Worm (Caenorhabditis elegans) whole organism, dauer: Measurements from ENCODE around the gene T12B3.3.

ENCODE experiments used
- unc-62 ChIP-seq: sonication (generic microtip); optimal IDR thresholded peaks from 2 replicates; lab custom pipeline; 2017; ENCODE audit warnings: missing biosample characterization, missing genetic modification reagents, missing genetic modification characterization

The T12B3.3 gene

ce11 chrIV:7390126-7390766 lies 15.3 kb downstream of the T12B3.3 start:
- no peak for TF ChIP-seq unc-62 (GFP tag; lab: Kevin White, UChicago)

- no peak for TF ChIP-seq unc-62 (GFP tag; lab: Kevin White, UChicago)
Measured at ce11 chrIV:7391534-7392343, 16.8 kb downstream of the T12B3.3 start.

ce11 chrIV:7393700-7394099 lies 18.8 kb downstream of the T12B3.3 start, which contains the start of gene pitr-1:
pitr-1 (plus strand) TSS chrIV:7394085.
- no peak for TF ChIP-seq unc-62 (GFP tag; lab: Kevin White, UChicago)

ce11 chrIV:7397507-7397906 lies 22.6 kb downstream of the T12B3.3 start:
- no peak for TF ChIP-seq unc-62 (GFP tag; lab: Kevin White, UChicago)

- no peak for TF ChIP-seq unc-62 (GFP tag; lab: Kevin White, UChicago)
Measured at ce11 chrIV:7400502-7401118, 25.7 kb downstream of the T12B3.3 start.

ce11 chrIV:7402077-7402476 lies 27.1 kb downstream of the T12B3.3 start:
- TF ChIP-seq unc-62 (GFP tag; lab: Kevin White, UChicago), result peak; percentile 26

- no peak for TF ChIP-seq unc-62 (GFP tag; lab: Kevin White, UChicago)
Measured at ce11 chrIV:7403422-7403821, 28.5 kb downstream of the T12B3.3 start.

- TF ChIP-seq unc-62 (GFP tag; lab: Kevin White, UChicago), result no peak
Measured at ce11 chrIV:7404934-7405632, 30.1 kb downstream of the T12B3.3 start, which contains the start of the genes C48A7.16 and egl-19. C48A7.16 (plus strand) TSS chrIV:7405477. egl-19 (plus strand) TSS chrIV:7405582.

ce11 chrIV:7406690-7407089 lies 31.7 kb downstream of the T12B3.3 start:
- TF ChIP-seq unc-62 (GFP tag; lab: Kevin White, UChicago), result no peak

ce11 chrIV:7407301-7407700 lies 32.4 kb downstream of the T12B3.3 start:
- TF ChIP-seq unc-62 (GFP tag; lab: Kevin White, UChicago), result no peak

- no peak for TF ChIP-seq unc-62 (GFP tag; lab: Kevin White, UChicago)
Measured at ce11 chrIV:7413573-7413972, 38.6 kb downstream of the T12B3.3 start.

ce11 chrIV:7414163-7414562 lies 39.2 kb downstream of the T12B3.3 start:
- TF ChIP-seq unc-62 (GFP tag; lab: Kevin White, UChicago), result no peak

ce11 chrIV:7418818-7419217 lies 43.9 kb downstream of the T12B3.3 start, which contains the start of gene B0496.6:
B0496.6 (plus strand) TSS chrIV:7419118.
- TF ChIP-seq unc-62 (GFP tag; lab: Kevin White, UChicago), result no peak

- TF ChIP-seq unc-62 (GFP tag; lab: Kevin White, UChicago), result no peak
Measured at ce11 chrIV:7420913-7421312, 46.0 kb downstream of the T12B3.3 start, which contains the start of gene srtx-1. srtx-1 (plus strand) TSS chrIV:7421213.

- TF ChIP-seq unc-62 (GFP tag; lab: Kevin White, UChicago), result no peak
Measured at ce11 chrIV:7424198-7424597, 49.3 kb downstream of the T12B3.3 start, which contains the start of gene unc-82. unc-82 (plus strand) TSS chrIV:7424498.
